Worm (Caenorhabditis elegans) whole organism, L2 larva: ENCODE results near the gene ndub-2.

ENCODE experiments used
- C34F6.9 ChIP-seq: fragments of 150-350 bp; optimal IDR thresholded peaks from 2 replicates; lab custom pipeline; 2014; ENCODE audit warnings: missing biosample characterization, missing genetic modification characterization
- F13H6.1 ChIP-seq: sonication (generic microtip); optimal IDR thresholded peaks from 2 replicates; lab custom pipeline; 2016; ENCODE audit warnings: missing genetic modification characterization, missing compliant biosample characterization
- R02D3.7 ChIP-seq: fragments of 150-350 bp; optimal IDR thresholded peaks from 2 replicates; lab custom pipeline; 2014; ENCODE audit warnings: missing biosample characterization, missing genetic modification characterization
- Y55F3AM.14 ChIP-seq: fragments of 200-800 bp; sonication (Bioruptor generic); optimal IDR thresholded peaks from 2 replicates; lab custom pipeline; 2018; ENCODE audit warnings: mild to moderate bottlenecking, missing genetic modification characterization, missing compliant biosample characterization
- ZK546.5 ChIP-seq: sonication (generic microtip); optimal IDR thresholded peaks from 2 replicates; lab custom pipeline; 2017; ENCODE audit warnings: missing biosample characterization, missing genetic modification characterization
- alr-1 ChIP-seq: fragments of 150-350 bp; optimal IDR thresholded peaks from 2 replicates; lab custom pipeline; 2014; ENCODE audit warnings: missing biosample characterization, missing genetic modification characterization
- aly-2 ChIP-seq: fragments of 150-350 bp; optimal IDR thresholded peaks from 2 replicates; lab custom pipeline; 2014; ENCODE audit warnings: missing biosample characterization, missing genetic modification characterization
- ama-1 ChIP-seq: fragments of 150-350 bp; optimal IDR thresholded peaks from 2 replicates; lab custom pipeline; 2018; ENCODE audit warnings: inconsistent platforms
- blmp-1 ChIP-seq: sonication (generic microtip); optimal IDR thresholded peaks from 2 replicates; lab custom pipeline; 2017; ENCODE audit warnings: missing genetic modification characterization, mild to moderate bottlenecking, missing compliant biosample characterization, antibody characterized with exemption, moderate library complexity; ENCODE audit not compliant: insufficient read depth
- ceh-16 ChIP-seq: fragments of 150-350 bp; optimal IDR thresholded peaks from 2 replicates; lab custom pipeline; 2014; ENCODE audit warnings: missing biosample characterization, missing genetic modification characterization
- ceh-82 ChIP-seq: fragments of 150-350 bp; optimal IDR thresholded peaks from 2 replicates; lab custom pipeline; 2014; ENCODE audit warnings: missing biosample characterization, missing genetic modification characterization
- crh-2 ChIP-seq: sonication (generic microtip); optimal IDR thresholded peaks from 2 replicates; lab custom pipeline; 2017; ENCODE audit warnings: missing biosample characterization, missing genetic modification characterization
- dmd-4 ChIP-seq: sonication (generic microtip); optimal IDR thresholded peaks from 2 replicates; lab custom pipeline; 2017; ENCODE audit warnings: missing biosample characterization, missing genetic modification characterization
- egl-27 ChIP-seq: sonication (generic microtip); optimal IDR thresholded peaks from 3 replicates; lab custom pipeline; 2017; ENCODE audit warnings: missing biosample characterization, missing genetic modification reagents, missing genetic modification characterization
- elt-1 ChIP-seq: fragments of 150-350 bp; optimal IDR thresholded peaks from 2 replicates; lab custom pipeline; 2014; ENCODE audit warnings: missing biosample characterization, missing genetic modification characterization
- elt-3 ChIP-seq: sonication (generic microtip); optimal IDR thresholded peaks from 2 replicates; lab custom pipeline; 2017; ENCODE audit warnings: missing biosample characterization, missing genetic modification characterization
- fos-1 ChIP-seq: fragments of 150-350 bp; optimal IDR thresholded peaks from 2 replicates; lab custom pipeline; 2014; ENCODE audit warnings: missing biosample characterization, missing genetic modification characterization
- gmeb-1 ChIP-seq: fragments of 150-350 bp; optimal IDR thresholded peaks from 2 replicates; lab custom pipeline; 2014; ENCODE audit warnings: missing biosample characterization, missing genetic modification characterization
- lin-11 ChIP-seq: fragments of 150-350 bp; sonication (generic microtip); optimal IDR thresholded peaks from 2 replicates; lab custom pipeline; 2014; ENCODE audit warnings: missing biosample characterization, missing genetic modification characterization, inconsistent platforms, mixed read lengths
- lin-13 ChIP-seq: fragments of 150-350 bp; optimal IDR thresholded peaks from 2 replicates; lab custom pipeline; 2014; ENCODE audit warnings: missing biosample characterization, missing genetic modification reagents, missing genetic modification characterization
- lin-39 ChIP-seq: fragments of 150-350 bp; optimal IDR thresholded peaks from 2 replicates; lab custom pipeline; 2014; ENCODE audit warnings: missing biosample characterization, missing genetic modification reagents, missing genetic modification characterization
- lsy-2 ChIP-seq, 2 experiments: fragments of 150-350 bp in 1 of 2; sonication (generic microtip) in 1 of 2; optimal IDR thresholded peaks; 2 replicates each; lab custom pipeline; 2014 to 2017; ENCODE audit warnings: missing biosample characterization in 2 of 2, missing genetic modification characterization in 2 of 2
- mab-5 ChIP-seq: fragments of 150-350 bp; optimal IDR thresholded peaks from 2 replicates; lab custom pipeline; 2014; ENCODE audit warnings: missing biosample characterization, missing genetic modification characterization
- mbf-1 ChIP-seq: sonication (generic microtip); optimal IDR thresholded peaks from 2 replicates; lab custom pipeline; 2017; ENCODE audit warnings: missing biosample characterization, missing genetic modification characterization
- mdl-1 ChIP-seq, 2 experiments: fragments of 150-350 bp in 1 of 2; sonication (generic microtip) in 1 of 2; optimal IDR thresholded peaks; 2 replicates each; lab custom pipeline; 2017; ENCODE audit warnings: missing biosample characterization in 2 of 2, missing genetic modification characterization in 2 of 2
- nhr-10 ChIP-seq: sonication (generic microtip); optimal IDR thresholded peaks from 2 replicates; lab custom pipeline; 2017; ENCODE audit warnings: missing biosample characterization, missing genetic modification characterization
- nhr-11 ChIP-seq: fragments of 150-350 bp; optimal IDR thresholded peaks from 2 replicates; lab custom pipeline; 2014; ENCODE audit warnings: missing biosample characterization, missing genetic modification characterization
- nhr-12 ChIP-seq: fragments of 150-350 bp; optimal IDR thresholded peaks from 2 replicates; lab custom pipeline; 2014; ENCODE audit warnings: missing biosample characterization, missing genetic modification characterization
- nhr-129 ChIP-seq: fragments of 150-350 bp; optimal IDR thresholded peaks from 2 replicates; lab custom pipeline; 2014; ENCODE audit warnings: missing biosample characterization, missing genetic modification characterization
- nhr-21 ChIP-seq: fragments of 150-350 bp; optimal IDR thresholded peaks from 2 replicates; lab custom pipeline; 2014; ENCODE audit warnings: missing biosample characterization, missing genetic modification characterization
- nhr-23 ChIP-seq: fragments of 150-350 bp; optimal IDR thresholded peaks from 2 replicates; lab custom pipeline; 2014; ENCODE audit warnings: missing biosample characterization, missing genetic modification reagents, missing genetic modification characterization
- nhr-237 ChIP-seq: fragments of 150-350 bp; optimal IDR thresholded peaks from 2 replicates; lab custom pipeline; 2014; ENCODE audit warnings: missing biosample characterization, missing genetic modification characterization
- nhr-25 ChIP-seq: fragments of 150-350 bp; sonication (generic microtip); optimal IDR thresholded peaks from 3 replicates; lab custom pipeline; 2014; ENCODE audit warnings: missing biosample characterization, missing genetic modification characterization
- nhr-6 ChIP-seq: fragments of 150-350 bp; optimal IDR thresholded peaks from 2 replicates; lab custom pipeline; 2014; ENCODE audit warnings: missing biosample characterization, missing genetic modification characterization
- nhr-77 ChIP-seq: fragments of 150-350 bp; optimal IDR thresholded peaks from 2 replicates; lab custom pipeline; 2014; ENCODE audit warnings: missing biosample characterization, missing genetic modification characterization
- peb-1 ChIP-seq: fragments of 150-350 bp; optimal IDR thresholded peaks from 2 replicates; lab custom pipeline; 2014; ENCODE audit warnings: missing biosample characterization, missing genetic modification characterization
- sem-4 ChIP-seq: fragments of 150-350 bp; optimal IDR thresholded peaks from 2 replicates; lab custom pipeline; 2014; ENCODE audit warnings: missing biosample characterization, missing genetic modification reagents, missing genetic modification characterization
- skn-1 ChIP-seq: sonication (generic microtip); optimal IDR thresholded peaks from 2 replicates; lab custom pipeline; 2017; ENCODE audit warnings: missing biosample characterization, missing genetic modification characterization
- sma-3 ChIP-seq: sonication (generic microtip); optimal IDR thresholded peaks from 2 replicates; lab custom pipeline; 2016; ENCODE audit warnings: missing genetic modification reagents, missing genetic modification characterization, missing compliant biosample characterization
- sma-9 ChIP-seq, 2 experiments: fragments of 150-350 bp in 1 of 2; sonication (generic microtip) in 1 of 2; optimal IDR thresholded peaks; 2 replicates each; lab custom pipeline; 2014 to 2016; ENCODE audit warnings: missing genetic modification characterization in 2 of 2, mild to moderate bottlenecking in 1 of 2, missing biosample characterization in 1 of 2, missing compliant biosample characterization in 1 of 2, missing genetic modification reagents in 1 of 2, moderate library complexity in 1 of 2
- snpc-4 ChIP-seq: fragments of 150-350 bp; optimal IDR thresholded peaks from 2 replicates; lab custom pipeline; 2014; ENCODE audit warnings: missing biosample characterization, missing genetic modification characterization
- unc-39 ChIP-seq: fragments of 150-350 bp; optimal IDR thresholded peaks from 2 replicates; lab custom pipeline; 2014; ENCODE audit warnings: missing biosample characterization, missing genetic modification characterization
- unc-55 ChIP-seq: fragments of 150-350 bp; sonication (generic microtip); optimal IDR thresholded peaks from 3 replicates; lab custom pipeline; 2014; ENCODE audit warnings: missing biosample characterization, missing genetic modification reagents, missing genetic modification characterization
- unc-62 ChIP-seq: fragments of 150-350 bp; optimal IDR thresholded peaks from 2 replicates; lab custom pipeline; 2014; ENCODE audit warnings: missing biosample characterization, missing genetic modification reagents, missing genetic modification characterization
- zag-1 ChIP-seq: fragments of 150-350 bp; optimal IDR thresholded peaks from 2 replicates; lab custom pipeline; 2014; ENCODE audit warnings: missing biosample characterization, missing genetic modification characterization
- ztf-1 ChIP-seq: fragments of 200-800 bp; sonication (Bioruptor generic); conservative IDR thresholded peaks from 2 replicates; pipeline ENCODE4 v1.3.6; 2022; ENCODE audit warnings: missing genetic modification characterization, missing compliant biosample characterization
- ztf-11 ChIP-seq: sonication (generic microtip); optimal IDR thresholded peaks from 2 replicates; lab custom pipeline; 2017; ENCODE audit warnings: missing biosample characterization, missing genetic modification characterization
- ztf-4 ChIP-seq: fragments of 150-350 bp; optimal IDR thresholded peaks from 2 replicates; lab custom pipeline; 2014; ENCODE audit warnings: missing biosample characterization, missing genetic modification characterization

ndub-2 gene

ce11 chrII:8964835-8965234, 31.3 kb upstream of the ndub-2 start, which contains the start of the genes ndub-3 and C18E9.2:
ndub-3 (minus strand) TSS chrII:8964890.
C18E9.2 (plus strand) TSS chrII:8965006.
- peak; percentile 32 for TF ChIP-seq fos-1
- TF ChIP-seq dmd-4 (tag; lab: Kevin White, UChicago) = no peak
- peak; percentile 78 for TF ChIP-seq unc-55 (GFP tag; lab: Kevin White, UChicago)
- TF ChIP-seq nhr-6 = no peak
- TF ChIP-seq lin-11 (tag; lab: Kevin White, UChicago) = peak; percentile 52
- TF ChIP-seq mbf-1 = no peak
- no peak for TF ChIP-seq elt-1 (tag; lab: Kevin White, UChicago)
- TF ChIP-seq nhr-129 (tag; lab: Kevin White, UChicago) = peak; percentile 60
- no peak for TF ChIP-seq ama-1 (lab: Kevin White, UChicago)
- peak; percentile 55 for TF ChIP-seq C34F6.9 (tag; lab: Kevin White, UChicago)
- peak in 1 of 2 experiments; percentile 66 for TF ChIP-seq lsy-2 (tag; optimal IDR thresholded peaks at IDR 0.05; lab: Kevin White, UChicago)
- peak; percentile 40 for TF ChIP-seq crh-2
- TF ChIP-seq nhr-12 (tag; lab: Kevin White, UChicago) = no peak

- no peak for TF ChIP-seq dmd-4 (tag; lab: Kevin White, UChicago)
- TF ChIP-seq ceh-16 (tag; lab: Kevin White, UChicago) = no peak
- TF ChIP-seq fos-1 = peak; percentile 94
- peak in 1 of 2 experiments; percentile 23 for TF ChIP-seq mdl-1 (tag; optimal IDR thresholded peaks at IDR 0.05; lab: Kevin White, UChicago)
- TF ChIP-seq unc-55 (GFP tag; lab: Kevin White, UChicago) = peak; percentile 93
- peak; percentile 35 for TF ChIP-seq nhr-10 (tag; lab: Kevin White, UChicago)
- no peak for TF ChIP-seq skn-1
- peak; percentile 90 for TF ChIP-seq C34F6.9 (tag; lab: Kevin White, UChicago)
- TF ChIP-seq ama-1 (lab: Kevin White, UChicago) = no peak
- peak; percentile 41 for TF ChIP-seq ztf-4 (tag; lab: Kevin White, UChicago)
- no peak for TF ChIP-seq unc-62 (GFP tag; lab: Kevin White, UChicago)
- peak; percentile 81 for TF ChIP-seq nhr-25 (tag; lab: Kevin White, UChicago)
- TF ChIP-seq lsy-2 (tag; optimal IDR thresholded peaks at IDR 0.05; lab: Kevin White, UChicago) = peak; percentile 86 to 94
- TF ChIP-seq elt-1 (tag; lab: Kevin White, UChicago) = no peak
- TF ChIP-seq ZK546.5 = peak; percentile 50
- no peak for TF ChIP-seq nhr-77 (tag; lab: Kevin White, UChicago)
- TF ChIP-seq alr-1 (tag; lab: Kevin White, UChicago) = no peak
- peak; percentile 73 for TF ChIP-seq zag-1
- no peak for TF ChIP-seq aly-2 (tag; lab: Kevin White, UChicago)
- peak; percentile 88 for TF ChIP-seq mab-5 (tag; lab: Kevin White, UChicago)
- TF ChIP-seq ztf-11 (tag; lab: Kevin White, UChicago) = no peak
- TF ChIP-seq lin-13 = peak; percentile 82
- TF ChIP-seq gmeb-1 (tag; lab: Kevin White, UChicago) = peak; percentile 96
- peak; percentile 26 for TF ChIP-seq snpc-4
- no peak for TF ChIP-seq nhr-11 (tag; lab: Kevin White, UChicago)
- TF ChIP-seq lin-39 (tag; lab: Kevin White, UChicago) = no peak
- peak; percentile 63 for TF ChIP-seq R02D3.7 (tag; lab: Kevin White, UChicago)
- TF ChIP-seq nhr-12 (tag; lab: Kevin White, UChicago) = no peak
- TF ChIP-seq sma-9 (GFP tag; optimal IDR thresholded peaks at IDR 0.05; lab: Kevin White, UChicago) = peak; percentile 74
- no peak for TF ChIP-seq sma-9 (tag; optimal IDR thresholded peaks at IDR 0.05; lab: Kevin White, UChicago)
- TF ChIP-seq peb-1 (tag; lab: Kevin White, UChicago) = no peak
- peak; percentile 50 for TF ChIP-seq nhr-21 (tag; lab: Kevin White, UChicago)
- TF ChIP-seq F13H6.1 (tag; lab: Kevin White, UChicago) = peak; percentile 83
- no peak for TF ChIP-seq elt-3 (tag; lab: Kevin White, UChicago)
- TF ChIP-seq egl-27 = peak; percentile 71
- no peak for TF ChIP-seq ceh-82 (tag; lab: Kevin White, UChicago)
- TF ChIP-seq sem-4 (tag; lab: Kevin White, UChicago) = peak; percentile 1
- no peak for TF ChIP-seq Y55F3AM.14 (GFP tag; lab: Kevin White, UChicago)
- TF ChIP-seq unc-39 (tag; lab: Kevin White, UChicago) = no peak
- TF ChIP-seq nhr-6 = no peak
- no peak for TF ChIP-seq nhr-237 (tag; lab: Kevin White, UChicago)
- no peak for TF ChIP-seq blmp-1
- peak; percentile 59 for TF ChIP-seq sma-3 (GFP tag; lab: Kevin White, UChicago)
- TF ChIP-seq ztf-1 (GFP tag; lab: Robert Waterston, UW) = no peak
- no peak for TF ChIP-seq nhr-23 (tag; lab: Kevin White, UChicago)
- TF ChIP-seq nhr-129 (tag; lab: Kevin White, UChicago) = peak; percentile 71
- peak; percentile 75 for TF ChIP-seq crh-2
- TF ChIP-seq lin-11 (tag; lab: Kevin White, UChicago) = peak; percentile 61
- no peak for TF ChIP-seq mbf-1
These were observed 26.6 kb upstream of the ndub-2 start, which contains the start of the genes szy-20 and C18E9.5 for ce11 chrII:8969251-8970183. szy-20 (minus strand) TSS chrII:8969333. C18E9.5 (plus strand) TSS chrII:8969980.
